Worm (Caenorhabditis elegans) whole organism, young adult: ENCODE data around the gene T08G3.13.

Experiments
- B0261.1 ChIP-seq: sonication (generic microtip); optimal IDR thresholded peaks from 2 replicates; lab custom pipeline; 2016; ENCODE audit warnings: mild to moderate bottlenecking, missing genetic modification characterization, moderate library complexity, missing compliant biosample characterization
- F33H1.4 ChIP-seq: fragments of 200-800 bp; sonication (Bioruptor generic); IDR thresholded peaks from 2 replicates; pipeline ENCODE4 v1.3.6; 2022; ENCODE audit warnings: missing genetic modification reagents, missing genetic modification characterization, missing compliant biosample characterization
- F49E8.2 ChIP-seq: sonication (generic microtip); optimal IDR thresholded peaks from 3 replicates; lab custom pipeline; 2017; ENCODE audit warnings: missing genetic modification characterization, mild to moderate bottlenecking, missing compliant biosample characterization, antibody characterized with exemption, moderate library complexity; ENCODE audit not compliant: insufficient read depth
- F57A8.1 ChIP-seq: fragments of 200-800 bp; sonication (Bioruptor generic); optimal IDR thresholded peaks from 2 replicates; lab custom pipeline; 2018; ENCODE audit warnings: mild to moderate bottlenecking, missing genetic modification characterization, moderate library complexity, missing compliant biosample characterization
- F57C9.4 ChIP-seq: sonication (generic microtip); optimal IDR thresholded peaks from 2 replicates; lab custom pipeline; 2017; ENCODE audit warnings: mild to moderate bottlenecking, missing genetic modification characterization, missing compliant biosample characterization
- Y53G8AR.9 ChIP-seq: fragments of 200-800 bp; sonication (Bioruptor generic); conservative IDR thresholded peaks from 2 replicates; pipeline ENCODE4 v1.3.6; 2022; ENCODE audit warnings: missing genetic modification reagents, missing genetic modification characterization, missing compliant biosample characterization
- Y56A3A.18 ChIP-seq: fragments of 200-800 bp; sonication (Bioruptor generic); IDR thresholded peaks from 2 replicates; pipeline ENCODE4 v1.3.6; 2022; ENCODE audit warnings: missing genetic modification reagents, missing genetic modification characterization, missing compliant biosample characterization
- ZK185.1 ChIP-seq: sonication (generic microtip); optimal IDR thresholded peaks from 2 replicates; lab custom pipeline; 2016; ENCODE audit warnings: mild to moderate bottlenecking, missing genetic modification characterization, missing compliant biosample characterization; ENCODE audit not compliant: poor library complexity, severe bottlenecking
- ama-1 ChIP-seq, 3 experiments: fragments of 150-350 bp in 1 of 3; sonication (generic microtip) in 2 of 3; optimal IDR thresholded peaks; 2 replicates each; lab custom pipeline; 2014 to 2018; ENCODE audit warnings: missing biosample characterization in 2 of 3, missing genetic modification characterization in 2 of 3, missing genetic modification reagents in 2 of 3
- athp-1 ChIP-seq: sonication (generic microtip); optimal IDR thresholded peaks from 2 replicates; lab custom pipeline; 2017; ENCODE audit warnings: mild to moderate bottlenecking, missing genetic modification characterization, missing compliant biosample characterization
- ceh-27 ChIP-seq: fragments of 200-800 bp; sonication (Bioruptor generic); optimal IDR thresholded peaks from 2 replicates; lab custom pipeline; 2018; ENCODE audit warnings: mild to moderate bottlenecking, missing genetic modification characterization, moderate library complexity, missing compliant biosample characterization
- ceh-58 ChIP-seq: fragments of 200-800 bp; sonication (Bioruptor generic); IDR thresholded peaks from 2 replicates; pipeline ENCODE4 v1.3.6; 2022; ENCODE audit warnings: missing genetic modification characterization, missing compliant biosample characterization
- die-1 ChIP-seq: sonication (generic microtip); optimal IDR thresholded peaks from 2 replicates; lab custom pipeline; 2016; ENCODE audit warnings: missing genotype, mild to moderate bottlenecking, missing genetic modification characterization, missing compliant biosample characterization
- ets-4 ChIP-seq: fragments of 200-800 bp; sonication (Bioruptor generic); optimal IDR thresholded peaks from 2 replicates; lab custom pipeline; 2018; ENCODE audit warnings: mild to moderate bottlenecking, missing genetic modification characterization, missing compliant biosample characterization
- hlh-26 ChIP-seq: fragments of 200-800 bp; sonication (Bioruptor generic); conservative IDR thresholded peaks from 2 replicates; pipeline ENCODE4 v1.3.6; 2022; ENCODE audit warnings: missing genetic modification reagents, missing genetic modification characterization, missing compliant biosample characterization
- hmg-20 ChIP-seq: fragments of 200-800 bp; sonication (Bioruptor generic); IDR thresholded peaks from 2 replicates; pipeline ENCODE4 v1.3.6; 2022; ENCODE audit warnings: missing genetic modification reagents, missing genetic modification characterization, missing compliant biosample characterization
- lin-26 ChIP-seq: fragments of 200-800 bp; sonication (Bioruptor generic); IDR thresholded peaks from 2 replicates; pipeline ENCODE4 v1.3.6; 2022; ENCODE audit warnings: missing genetic modification reagents, missing genetic modification characterization, missing compliant biosample characterization
- lin-54 ChIP-seq: fragments of 200-800 bp; sonication (Bioruptor generic); optimal IDR thresholded peaks from 2 replicates; lab custom pipeline; 2018; ENCODE audit warnings: mild to moderate bottlenecking, missing genetic modification characterization, missing compliant biosample characterization
- lsy-27 ChIP-seq: sonication (generic microtip); optimal IDR thresholded peaks from 2 replicates; lab custom pipeline; 2017; ENCODE audit warnings: missing genetic modification characterization, mild to moderate bottlenecking, missing compliant biosample characterization, antibody characterized with exemption, missing genotype, borderline replicate concordance; ENCODE audit not compliant: insufficient read depth
- mes-4 ChIP-seq: sonication (generic microtip); optimal IDR thresholded peaks from 2 replicates; lab custom pipeline; 2016; ENCODE audit warnings: missing genotype, missing genetic modification characterization, missing compliant biosample characterization
- nfyb-1 ChIP-seq: fragments of 200-800 bp; sonication (Bioruptor generic); IDR thresholded peaks from 2 replicates; pipeline ENCODE4 v1.3.6; 2022; ENCODE audit warnings: missing genetic modification reagents, missing genetic modification characterization, missing compliant biosample characterization
- nhr-120 ChIP-seq: fragments of 200-800 bp; sonication (Bioruptor generic); IDR thresholded peaks from 2 replicates; pipeline ENCODE4 v1.3.6; 2022; ENCODE audit warnings: missing genetic modification characterization, missing compliant biosample characterization
- pbrm-1 ChIP-seq: fragments of 200-800 bp; sonication (Bioruptor generic); IDR thresholded peaks from 2 replicates; pipeline ENCODE4 v1.3.6; 2022; ENCODE audit warnings: missing genetic modification reagents, missing genetic modification characterization, missing compliant biosample characterization
- rcor-1 ChIP-seq: fragments of 200-800 bp; sonication (Bioruptor generic); IDR thresholded peaks from 2 replicates; pipeline ENCODE4 v1.3.6; 2022; ENCODE audit warnings: missing genetic modification reagents, missing genetic modification characterization, missing compliant biosample characterization
- rec-8 ChIP-seq, 2 experiments: sonication (generic microtip); optimal IDR thresholded peaks; 2 replicates each; lab custom pipeline; 2016; ENCODE audit warnings: mild to moderate bottlenecking in 2 of 2, missing genetic modification characterization in 2 of 2, missing genetic modification reagents in 2 of 2, missing genotype in 2 of 2, missing biosample characterization in 1 of 2, missing compliant biosample characterization in 1 of 2, moderate library complexity in 1 of 2
- repo-1 ChIP-seq: sonication (generic microtip); optimal IDR thresholded peaks from 2 replicates; lab custom pipeline; 2017; ENCODE audit warnings: mild to moderate bottlenecking, missing genetic modification characterization, missing compliant biosample characterization
- rpc-1 ChIP-seq, 2 experiments: fragments of 150-350 bp in 1 of 2; sonication (generic microtip) in 1 of 2; optimal IDR thresholded peaks; 2 replicates each; lab custom pipeline; 2014 to 2018; ENCODE audit warnings: missing biosample characterization in 1 of 2, missing genetic modification characterization in 1 of 2, missing genetic modification reagents in 1 of 2, missing genotype in 1 of 2
- snpc-1.1 ChIP-seq: sonication (generic microtip); optimal IDR thresholded peaks from 2 replicates; lab custom pipeline; 2017; ENCODE audit warnings: missing genetic modification characterization, mild to moderate bottlenecking, missing compliant biosample characterization, antibody characterized with exemption, moderate library complexity, missing genotype, missing genetic modification reagents; ENCODE audit not compliant: insufficient read depth
- snpc-1.3 ChIP-seq: sonication (generic microtip); optimal IDR thresholded peaks from 2 replicates; lab custom pipeline; 2017; ENCODE audit warnings: missing genetic modification characterization, mild to moderate bottlenecking, missing compliant biosample characterization, antibody characterized with exemption, moderate library complexity, missing genotype, missing genetic modification reagents; ENCODE audit not compliant: insufficient read depth
- snpc-4 ChIP-seq, 5 experiments: fragments of 150-350 bp in 1 of 5; sonication (generic microtip) in 4 of 5; optimal IDR thresholded peaks; 2 replicates each; lab custom pipeline; 2014 to 2018; ENCODE audit warnings: missing genetic modification characterization in 5 of 5, missing biosample characterization in 3 of 5, antibody characterized with exemption in 2 of 5, mild to moderate bottlenecking in 2 of 5, missing compliant biosample characterization in 2 of 5, missing genotype in 2 of 5, moderate library complexity in 2 of 5, missing genetic modification reagents in 1 of 5
- tbp1 ChIP-seq: fragments of 200-800 bp; sonication (Bioruptor generic); optimal IDR thresholded peaks from 2 replicates; lab custom pipeline; 2018; ENCODE audit warnings: mild to moderate bottlenecking, missing genetic modification characterization, missing compliant biosample characterization
- tbx-9 ChIP-seq: sonication (generic microtip); optimal IDR thresholded peaks from 2 replicates; lab custom pipeline; 2016; ENCODE audit warnings: borderline replicate concordance, missing genetic modification characterization, inconsistent platforms, missing compliant biosample characterization
- ztf-22 ChIP-seq: fragments of 200-800 bp; sonication (Bioruptor generic); optimal IDR thresholded peaks from 2 replicates; lab custom pipeline; 2018; ENCODE audit warnings: mild to moderate bottlenecking, missing genetic modification characterization, moderate library complexity, missing compliant biosample characterization
- ztf-28 ChIP-seq: fragments of 200-800 bp; sonication (Bioruptor generic); IDR thresholded peaks from 2 replicates; pipeline ENCODE4 v1.3.6; 2022; ENCODE audit warnings: missing genetic modification reagents, missing genetic modification characterization, missing compliant biosample characterization
- ztf-3 ChIP-seq: fragments of 200-800 bp; sonication (Bioruptor generic); optimal IDR thresholded peaks from 2 replicates; lab custom pipeline; 2018; ENCODE audit warnings: mild to moderate bottlenecking, missing genetic modification characterization, missing compliant biosample characterization

The T08G3.13 gene

DNA sequence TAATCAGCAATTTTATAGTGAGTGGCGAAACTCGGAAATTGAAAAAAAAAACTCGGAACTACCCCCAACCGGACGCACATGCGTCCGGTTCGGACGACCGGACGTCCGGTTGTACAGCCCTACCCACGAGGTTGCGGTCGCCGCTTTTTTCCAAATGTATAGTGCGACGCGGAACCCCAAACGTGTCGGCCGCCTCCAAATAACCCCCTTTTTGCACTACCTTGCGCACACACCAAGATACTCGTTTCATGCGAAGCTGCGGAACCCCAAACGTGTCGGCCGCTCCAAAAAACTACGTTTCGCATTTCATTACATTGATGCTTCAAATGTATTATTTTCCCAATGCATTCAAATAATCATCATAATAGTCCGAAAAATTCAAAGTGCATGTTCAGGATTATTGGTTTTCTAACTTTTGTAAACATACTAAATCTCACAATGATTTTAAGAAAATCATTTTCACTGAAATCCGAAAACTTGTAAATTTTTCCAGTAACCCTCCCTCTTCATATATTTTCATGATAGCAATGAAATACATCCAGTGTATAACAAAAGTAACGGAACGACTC, 24.2 kb downstream of the T08G3.13 start, which contains the start of gene srw-35:
TSS of gene srw-35 (plus strand) at position 519 of the 569 bp plus-strand sequence.
- no peak for TF ChIP-seq repo-1 (tag; lab: Kevin White, UChicago)
- peak; percentile 26 for TF ChIP-seq snpc-4 (GFP tag; optimal IDR thresholded peaks at IDR 0.05; lab: Kevin White, UChicago)
- peak in 3 of 4 experiments; percentile 23 to 94 (median 82) for TF ChIP-seq snpc-4 (tag; optimal IDR thresholded peaks at IDR 0.05; lab: Kevin White, UChicago)
- TF ChIP-seq F49E8.2: no peak
- no peak for TF ChIP-seq F57C9.4 (tag; lab: Kevin White, UChicago)
- no peak for TF ChIP-seq hlh-26 (GFP tag; lab: Robert Waterston, UW)
- TF ChIP-seq tbx-9 (tag; lab: Kevin White, UChicago): no peak
- TF ChIP-seq snpc-1.1: peak; percentile 76
- 0 out of 2 replicates have a peak, but pooled peaks have one; percentile 14 for TF ChIP-seq ztf-28 (GFP tag; lab: Robert Waterston, UW)
- no peak for TF ChIP-seq rcor-1 (GFP tag; lab: Robert Waterston, UW)
- no peak for TF ChIP-seq ama-1 (optimal IDR thresholded peaks at IDR 0.05; lab: Kevin White, UChicago)
- no peak for TF ChIP-seq ama-1 (GFP tag; optimal IDR thresholded peaks at IDR 0.05; lab: Kevin White, UChicago)

- peak; percentile 62 for TF ChIP-seq B0261.1 (tag; lab: Kevin White, UChicago)
- 0 out of 2 replicates have a peak, but pooled peaks have one; percentile 49 for TF ChIP-seq Y56A3A.18
- TF ChIP-seq pbrm-1 (GFP tag; lab: Robert Waterston, UW): 0 out of 2 replicates have a peak, but pooled peaks have one; percentile 24
- peak; percentile 82 for TF ChIP-seq tbp1 (GFP tag; lab: Kevin White, UChicago)
- peak; percentile 4 for TF ChIP-seq rpc-1 (optimal IDR thresholded peaks at IDR 0.05; lab: Kevin White, UChicago)
- peak; percentile 55 for TF ChIP-seq rpc-1 (tag; optimal IDR thresholded peaks at IDR 0.05; lab: Kevin White, UChicago)
- TF ChIP-seq lin-26: 0 out of 2 replicates have a peak, but pooled peaks have one; percentile 14
- TF ChIP-seq nfyb-1: 0 out of 2 replicates have a peak, but pooled peaks have one; percentile 23
These were observed 26.9 kb downstream of the T08G3.13 start for ce11 chrV:16474686-16475085.

DNA sequence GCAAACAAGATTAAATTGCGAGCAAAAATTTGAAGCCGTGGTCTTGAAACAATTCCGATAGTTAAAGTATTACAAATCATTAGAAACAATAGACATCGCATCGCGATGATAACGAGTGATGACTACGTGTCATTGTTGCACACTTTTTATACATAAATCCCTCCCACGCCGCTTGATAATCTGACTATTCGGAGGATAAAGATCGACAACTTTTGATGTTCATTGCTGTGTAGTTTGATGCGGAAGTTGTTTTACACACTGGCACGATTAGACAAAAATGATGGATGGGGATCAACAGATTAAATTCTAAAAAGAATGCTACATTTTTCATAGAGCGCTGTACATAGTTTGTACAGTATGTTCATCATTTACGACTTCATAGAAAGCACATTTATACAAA, 31.4 kb downstream of the T08G3.13 start, which contains the start of gene T08G3.11:
TSS of gene T08G3.11 (minus strand) at position 101 of the 400 bp plus-strand sequence.
- TF ChIP-seq ceh-58 (GFP tag; lab: Robert Waterston, UW): no peak
- TF ChIP-seq, all 124 proteins: peak for 0

DNA sequence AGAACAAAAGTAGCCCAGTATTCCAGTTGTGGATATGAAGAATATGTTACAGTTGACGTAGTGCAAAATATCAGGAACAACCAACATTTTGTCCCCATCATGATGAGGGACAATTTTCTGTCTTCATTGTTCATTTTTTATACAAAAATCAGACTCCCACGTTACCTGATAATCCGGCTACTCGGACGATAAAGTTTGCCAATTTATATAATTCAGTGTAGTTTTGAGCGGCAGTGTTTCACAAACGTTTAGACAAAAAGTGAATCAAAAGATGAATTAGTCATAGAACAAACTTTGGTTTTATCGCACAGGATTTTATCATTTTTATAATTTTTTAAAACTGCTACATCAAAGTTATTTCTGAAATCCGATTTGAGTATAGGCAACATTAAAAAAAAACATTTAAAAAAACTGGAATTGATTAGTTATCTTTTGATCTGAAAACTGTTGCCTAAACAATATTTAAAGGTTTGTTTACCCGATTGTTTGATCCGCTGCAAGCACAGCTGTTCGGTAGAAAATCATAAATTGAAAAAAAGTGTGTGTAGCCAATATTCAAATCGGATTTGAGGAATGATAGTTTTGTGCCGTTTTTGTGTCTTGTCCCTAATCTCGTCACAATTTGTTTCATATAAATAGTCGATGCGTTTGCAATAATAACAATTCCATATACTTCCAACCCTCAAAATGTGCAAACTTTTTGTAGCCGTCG, 33.2 kb downstream of the T08G3.13 start, which contains the start of the genes F57E7.4 and spig-6:
TSS of gene F57E7.4 (minus strand) at position 101 of the 712 bp plus-strand sequence.
TSS of gene spig-6 (plus strand) at position 662 of the 712 bp plus-strand sequence.
- TF ChIP-seq Y53G8AR.9: no peak
- no peak for TF ChIP-seq ZK185.1 (tag; lab: Kevin White, UChicago)
- TF ChIP-seq ztf-22 (GFP tag; lab: Kevin White, UChicago): no peak
- no peak for TF ChIP-seq ets-4 (GFP tag; lab: Kevin White, UChicago)
- TF ChIP-seq pbrm-1 (GFP tag; lab: Robert Waterston, UW): no peak
- no peak for TF ChIP-seq F33H1.4 (GFP tag; lab: Robert Waterston, UW)
- TF ChIP-seq snpc-1.3 (tag; lab: Kevin White, UChicago): no peak
- TF ChIP-seq hmg-20 (GFP tag; lab: Robert Waterston, UW): no peak
- no peak for TF ChIP-seq die-1 (tag; lab: Kevin White, UChicago)
- TF ChIP-seq rec-8 (tag; optimal IDR thresholded peaks at IDR 0.05; lab: Kevin White, UChicago): no peak
- no peak for TF ChIP-seq athp-1 (tag; lab: Kevin White, UChicago)
- no peak for TF ChIP-seq lin-54 (GFP tag; lab: Kevin White, UChicago)
- no peak for TF ChIP-seq lsy-27 (tag; lab: Kevin White, UChicago)
- TF ChIP-seq ceh-27: no peak
- TF ChIP-seq mes-4: no peak
- no peak for TF ChIP-seq F57A8.1 (GFP tag; lab: Kevin White, UChicago)
- TF ChIP-seq nfyb-1: no peak
- TF ChIP-seq nhr-120 (GFP tag; lab: Robert Waterston, UW): no peak
- no peak for TF ChIP-seq ztf-3 (GFP tag; lab: Kevin White, UChicago)
